Fruit fly (Drosophila melanogaster): ENCODE results near the gene Cp7Fc.
A peak's percentile ranks its signal among the peaks of the same experiment; 100 is the strongest.

The Cp7Fc gene

dm6 chrX:8517121-8518024, 40.5 kb downstream of the Cp7Fc start, which contains the start of gene Nrg (continued):
- TF ChIP-seq hkb (optimal IDR thresholded peaks at IDR 0.05) = no peak
- peak; percentile 52; the same call in 1 of the 2 replicates for TF ChIP-seq hkb (GFP tag; IDR thresholded peaks at IDR 0.05)
- no peak for TF ChIP-seq corto (GFP tag; optimal IDR thresholded peaks at IDR 0.05)
- no peak for TF ChIP-seq CG8944 (GFP tag; optimal IDR thresholded peaks at IDR 0.05)
- no peak for TF ChIP-seq dimm (GFP tag; IDR thresholded peaks at IDR 0.05)
- peak; percentile 46 for TF ChIP-seq ash1 (GFP tag; optimal IDR thresholded peaks at IDR 0.05)
- no peak for TF ChIP-seq CG6175 (GFP tag; IDR thresholded peaks at IDR 0.05)
- TF ChIP-seq Gug (GFP tag; IDR thresholded peaks at IDR 0.05) = peak; percentile 18; the same call in 1 of the 4 replicates
- no peak for TF ChIP-seq CG7745 (tag; optimal IDR thresholded peaks at IDR 0.05)
- no peak for TF ChIP-seq CG18262 (tag; optimal IDR thresholded peaks at IDR 0.05)
- TF ChIP-seq schlank (tag; optimal IDR thresholded peaks at IDR 0.05) = no peak
- peak; percentile 20 for TF ChIP-seq ems (GFP tag; optimal IDR thresholded peaks at IDR 0.05)
- TF ChIP-seq CG13624 (GFP tag; optimal IDR thresholded peaks at IDR 0.05) = peak; percentile 72
- TF ChIP-seq Drgx (GFP tag; IDR thresholded peaks at IDR 0.05) = no peak
- TF ChIP-seq Atf-2 (GFP tag; optimal IDR thresholded peaks at IDR 0.05) = no peak
- no peak for TF ChIP-seq cad (GFP tag; optimal IDR thresholded peaks at IDR 0.05)
- peak; percentile 92 for TF ChIP-seq CG2116 (GFP tag; optimal IDR thresholded peaks at IDR 0.05)
- TF ChIP-seq amos (GFP tag; IDR thresholded peaks at IDR 0.05; ENCODE audit: partially characterized antibody) = peak; percentile 99
- TF ChIP-seq ind (GFP tag; optimal IDR thresholded peaks at IDR 0.05) = no peak
- TF ChIP-seq CG34422 (GFP tag; IDR thresholded peaks at IDR 0.05) = peak; percentile 73; the same call in 2 of the 3 replicates
- TF ChIP-seq Mrtf (GFP tag; IDR thresholded peaks at IDR 0.05) = no peak
- peak; percentile 37 for TF ChIP-seq B-H2 (GFP tag; optimal IDR thresholded peaks at IDR 0.05)
- TF ChIP-seq NC2α (GFP tag; optimal IDR thresholded peaks at IDR 0.05) = no peak
- TF ChIP-seq jing (GFP tag; optimal IDR thresholded peaks at IDR 0.05) = no peak
- TF ChIP-seq Fer1 (GFP tag; optimal IDR thresholded peaks at IDR 0.05) = peak; percentile 66
- no peak for TF ChIP-seq CG14667 (GFP tag; IDR thresholded peaks at IDR 0.05)
- no peak for TF ChIP-seq CG15479 (GFP tag; optimal IDR thresholded peaks at IDR 0.05)
- TF ChIP-seq gro (GFP tag; optimal IDR thresholded peaks at IDR 0.05) = peak; percentile 67
- TF ChIP-seq CG1529 (GFP tag; optimal IDR thresholded peaks at IDR 0.05) = no peak
- TF ChIP-seq Ravus (GFP tag; IDR thresholded peaks at IDR 0.05) = no peak
- no peak for TF ChIP-seq ro (GFP tag; IDR thresholded peaks at IDR 0.05)
- peak; percentile 10 for TF ChIP-seq maf-S (GFP tag; optimal IDR thresholded peaks at IDR 0.05)
- TF ChIP-seq CG43689 (GFP tag; IDR thresholded peaks at IDR 0.05) = no peak
- peak; percentile 48 for TF ChIP-seq CG2712 (tag; optimal IDR thresholded peaks at IDR 0.05)
- TF ChIP-seq CTCF (GFP tag; optimal IDR thresholded peaks at IDR 0.05) = peak; percentile 44
- TF ChIP-seq mirr (GFP tag; optimal IDR thresholded peaks at IDR 0.05) = peak; percentile 60
- TF ChIP-seq CG4328 (GFP tag; optimal IDR thresholded peaks at IDR 0.05) = peak; percentile 42
- TF ChIP-seq hth (optimal IDR thresholded peaks at IDR 0.05) = no peak
- TF ChIP-seq her (GFP tag; optimal IDR thresholded peaks at IDR 0.05) = peak; percentile 7
- peak; percentile 86 for TF ChIP-seq Myb (GFP tag; optimal IDR thresholded peaks at IDR 0.05)
- peak; percentile 36 for TF ChIP-seq CG2875 (GFP tag; optimal IDR thresholded peaks at IDR 0.05)
- peak; percentile 68 for TF ChIP-seq zen (tag; optimal IDR thresholded peaks at IDR 0.05)
- TF ChIP-seq trh (GFP tag; optimal IDR thresholded peaks at IDR 0.05) = no peak
- peak; percentile 7 for TF ChIP-seq CG9876 (GFP tag; optimal IDR thresholded peaks at IDR 0.05)
- no peak for TF ChIP-seq Lim3 (GFP tag; IDR thresholded peaks at IDR 0.05)
- TF ChIP-seq aop (GFP tag; IDR thresholded peaks at IDR 0.05) = peak; percentile 48; the same call in 1 of the 2 replicates
- TF ChIP-seq Jarid2 (GFP tag; optimal IDR thresholded peaks at IDR 0.05) = peak; percentile 86
- TF ChIP-seq tgo (GFP tag; IDR thresholded peaks at IDR 0.05) = no peak
- TF ChIP-seq fd96Cb (tag; optimal IDR thresholded peaks at IDR 0.05) = no peak
- TF ChIP-seq CG31441 (GFP tag; IDR thresholded peaks at IDR 0.05) = 0 out of 2 replicates have a peak, but pooled peaks have one; percentile 41
- peak; percentile 57 for TF ChIP-seq nerfin-1 (tag; optimal IDR thresholded peaks at IDR 0.05)
